Worm (Caenorhabditis elegans): ENCODE results near the gene H03A11.13.

H03A11.13 gene

ce11 chrX:15181454-15181853 is 31.6 kb downstream of the H03A11.13 start, which contains the start of gene pkhm-2 (continued):
- TF ChIP-seq K09A11.1 (tag; optimal IDR thresholded peaks at IDR 0.05; ENCODE audit: insufficient read depth) (peak; percentile 27), pat-9 (tag; optimal IDR thresholded peaks at IDR 0.05) (peak; percentile 28)

ce11 chrX:15176431-15176911 is 36.6 kb downstream of the H03A11.13 start, which contains the start of gene col-41:
Gene col-41, minus strand, starts transcription at chrX:15176481.
- TF ChIP-seq ceh-18 (tag; optimal IDR thresholded peaks at IDR 0.05) = no peak
- no peak for TF ChIP-seq unc-86 (tag; optimal IDR thresholded peaks at IDR 0.05)
- no peak for TF ChIP-seq syd-9 (tag; optimal IDR thresholded peaks at IDR 0.05)
- no peak for TF ChIP-seq fkh-10 (GFP tag; optimal IDR thresholded peaks at IDR 0.05)
- no peak for TF ChIP-seq lim-6 (tag; optimal IDR thresholded peaks at IDR 0.05)
- TF ChIP-seq pag-3 (tag; optimal IDR thresholded peaks at IDR 0.05; ENCODE audit: borderline replicate concordance) = no peak
- no peak for TF ChIP-seq elt-2 (tag; optimal IDR thresholded peaks at IDR 0.05)
- TF ChIP-seq dve-1 (tag; optimal IDR thresholded peaks at IDR 0.05) = no peak
- no peak for TF ChIP-seq pqm-1 (tag; optimal IDR thresholded peaks at IDR 0.05)
- TF ChIP-seq ceh-22 (tag; optimal IDR thresholded peaks at IDR 0.05) = no peak
- TF ChIP-seq C08G9.2 (tag; optimal IDR thresholded peaks at IDR 0.05) = no peak
- no peak for TF ChIP-seq F13H6.1 (tag; optimal IDR thresholded peaks at IDR 0.05)
- no peak for TF ChIP-seq unc-3 (GFP tag; conservative IDR thresholded peaks at IDR 0.05)
- no peak for TF ChIP-seq unc-3 (tag; optimal IDR thresholded peaks at IDR 0.05)
- TF ChIP-seq mec-3 (tag; optimal IDR thresholded peaks at IDR 0.05; ENCODE audit: borderline replicate concordance) = no peak

ce11 chrX:15175211-15175610 is 37.8 kb downstream of the H03A11.13 start:
- TF ChIP-seq ceh-24 (tag; optimal IDR thresholded peaks at IDR 0.05) = no peak
- no peak for TF ChIP-seq ceh-45 (GFP tag; IDR thresholded peaks at IDR 0.05)
- TF ChIP-seq hlh-8 (tag; optimal IDR thresholded peaks at IDR 0.05) = no peak
- no peak for TF ChIP-seq pax-1 (tag; optimal IDR thresholded peaks at IDR 0.05)
- TF ChIP-seq fax-1 (tag; optimal IDR thresholded peaks at IDR 0.05) = no peak
- TF ChIP-seq ama-1 (optimal IDR thresholded peaks at IDR 0.05) = no peak
- TF ChIP-seq odd-2 (tag; optimal IDR thresholded peaks at IDR 0.05) = no peak
- no peak for TF ChIP-seq pros-1 (tag; optimal IDR thresholded peaks at IDR 0.05)
- no peak for TF ChIP-seq unc-3 (GFP tag; conservative IDR thresholded peaks at IDR 0.05)
- no peak for TF ChIP-seq unc-3 (tag; optimal IDR thresholded peaks at IDR 0.05)
- TF ChIP-seq nfya-1 (tag; optimal IDR thresholded peaks at IDR 0.05) = no peak

- TF ChIP-seq hlh-6 (tag; optimal IDR thresholded peaks at IDR 0.05) (no peak), ceh-2 (tag; optimal IDR thresholded peaks at IDR 0.05) (peak; percentile 13), rnt-1 (tag; optimal IDR thresholded peaks at IDR 0.05) (peak; percentile 9), elt-4 (tag; optimal IDR thresholded peaks at IDR 0.05) (no peak), ref-2 (tag; optimal IDR thresholded peaks at IDR 0.05) (peak; percentile 25), K02D7.2 (tag; optimal IDR thresholded peaks at IDR 0.05) (no peak), ceh-14 (tag; optimal IDR thresholded peaks at IDR 0.05) (peak; percentile 27), mec-3 (tag; optimal IDR thresholded peaks at IDR 0.05; ENCODE audit: borderline replicate concordance) (no peak), tbx-7 (tag; optimal IDR thresholded peaks at IDR 0.05) (no peak), hlh-15 (tag; optimal IDR thresholded peaks at IDR 0.05) (no peak), F13H6.1 (tag; optimal IDR thresholded peaks at IDR 0.05) (no peak), ceh-34 (tag; optimal IDR thresholded peaks at IDR 0.05) (no peak), dmd-4 (tag; optimal IDR thresholded peaks at IDR 0.05; ENCODE audit: borderline replicate concordance) (no peak), T23F11.4 (GFP tag; optimal IDR thresholded peaks at IDR 0.05) (no peak), syd-9 (tag; optimal IDR thresholded peaks at IDR 0.05) (no peak), hlh-8 (tag; optimal IDR thresholded peaks at IDR 0.05) (no peak), ztf-16 (tag; optimal IDR thresholded peaks at IDR 0.05) (peak; percentile 21), pqm-1 (tag; optimal IDR thresholded peaks at IDR 0.05) (no peak), ceh-31 (tag; optimal IDR thresholded peaks at IDR 0.05) (no peak), elt-2 (tag; optimal IDR thresholded peaks at IDR 0.05) (no peak), fkh-10 (GFP tag; optimal IDR thresholded peaks at IDR 0.05) (no peak), sox-4 (tag; optimal IDR thresholded peaks at IDR 0.05) (peak; percentile 29), zip-5 (tag; optimal IDR thresholded peaks at IDR 0.05) (no peak), odd-2 (tag; optimal IDR thresholded peaks at IDR 0.05) (no peak), ceh-48 (tag; optimal IDR thresholded peaks at IDR 0.05) (no peak), sox-2 (GFP tag; IDR thresholded peaks at IDR 0.05) (no peak), ceh-22 (tag; optimal IDR thresholded peaks at IDR 0.05) (no peak), sdc-2 (tag; optimal IDR thresholded peaks at IDR 0.05) (peak; percentile 22), ceh-30 (tag; optimal IDR thresholded peaks at IDR 0.05) (no peak), unc-3 (GFP tag; conservative IDR thresholded peaks at IDR 0.05) (no peak), unc-3 (tag; optimal IDR thresholded peaks at IDR 0.05) (no peak)
Measured at ce11 chrX:15173303-15173904, 39.6 kb downstream of the H03A11.13 start, which contains the start of gene ucr-2.2. Gene ucr-2.2, plus strand, starts transcription at chrX:15173904.
